Worm (Caenorhabditis elegans): Measurements from ENCODE around the gene his-1.

The his-1 gene

ce11 chrV:16062788-16063187 lies 20.5 kb downstream of the his-1 start, which contains the start of gene F14H3.14:
Gene F14H3.14 (minus strand): TSS chrV:16062888.
- no peak for TF ChIP-seq hrde-1 (tag; optimal IDR thresholded peaks at IDR 0.05; ENCODE audit: borderline replicate concordance)
- TF ChIP-seq fkh-3 (tag; optimal IDR thresholded peaks at IDR 0.05): no peak
- TF ChIP-seq ekl-4 (GFP tag; IDR thresholded peaks at IDR 0.05): no peak
- no peak for TF ChIP-seq xnd-1 (tag; optimal IDR thresholded peaks at IDR 0.05)
- TF ChIP-seq madf-6 (GFP tag; IDR thresholded peaks at IDR 0.05): no peak
- no peak for TF ChIP-seq snpc-1.1 (tag; optimal IDR thresholded peaks at IDR 0.05; ENCODE audit: insufficient read depth)
- no peak for TF ChIP-seq Y67H2A.10 (GFP tag; conservative IDR thresholded peaks at IDR 0.05)
- no peak for TF ChIP-seq attf-3 (GFP tag; conservative IDR thresholded peaks at IDR 0.05)
- TF ChIP-seq nfyb-1 (GFP tag; IDR thresholded peaks at IDR 0.05): no peak
- no peak for TF ChIP-seq egl-44 (GFP tag; IDR thresholded peaks at IDR 0.05)
- TF ChIP-seq somi-1 (GFP tag; optimal IDR thresholded peaks at IDR 0.05): no peak
- no peak for TF ChIP-seq ztf-22 (GFP tag; optimal IDR thresholded peaks at IDR 0.05)
- TF ChIP-seq ccch-3 (GFP tag; optimal IDR thresholded peaks at IDR 0.05): no peak
- no peak for TF ChIP-seq hlh-12 (tag; optimal IDR thresholded peaks at IDR 0.05)
- no peak for TF ChIP-seq Y53F4B.3 (GFP tag; IDR thresholded peaks at IDR 0.05)
- TF ChIP-seq hlh-26 (GFP tag; conservative IDR thresholded peaks at IDR 0.05): no peak
- no peak for TF ChIP-seq nhr-27 (tag; optimal IDR thresholded peaks at IDR 0.05)
- no peak for TF ChIP-seq lin-26 (GFP tag; IDR thresholded peaks at IDR 0.05)
- no peak for TF ChIP-seq F57C9.4 (tag; optimal IDR thresholded peaks at IDR 0.05)
- TF ChIP-seq C06A6.2 (GFP tag; conservative IDR thresholded peaks at IDR 0.05): no peak

- TF ChIP-seq madf-10 (tag; optimal IDR thresholded peaks at IDR 0.05): no peak
- no peak for TF ChIP-seq sea-2 (GFP tag; IDR thresholded peaks at IDR 0.05)
- no peak for TF ChIP-seq K12H6.12 (tag; optimal IDR thresholded peaks at IDR 0.05)
- TF ChIP-seq akir-1 (GFP tag; optimal IDR thresholded peaks at IDR 0.05): no peak
- no peak for TF ChIP-seq F10E7.11 (tag; optimal IDR thresholded peaks at IDR 0.05)
- no peak for TF ChIP-seq Y53G8AR.9 (GFP tag; conservative IDR thresholded peaks at IDR 0.05)
- no peak for TF ChIP-seq rpc-1 (optimal IDR thresholded peaks at IDR 0.05)
- no peak for TF ChIP-seq rpc-1 (tag; optimal IDR thresholded peaks at IDR 0.05)
- TF ChIP-seq mxl-1 (tag; optimal IDR thresholded peaks at IDR 0.05): no peak
- TF ChIP-seq bed-1 (GFP tag; IDR thresholded peaks at IDR 0.05): no peak
- TF ChIP-seq C06A6.2 (GFP tag; conservative IDR thresholded peaks at IDR 0.05): no peak
Observed at ce11 chrV:16068938-16069337, 26.6 kb downstream of the his-1 start, which contains the start of gene cyp-35D1. Gene cyp-35D1 (plus strand): TSS chrV:16069238.

ce11 chrV:16071167-16071566 lies 28.8 kb downstream of the his-1 start, which contains the start of gene nhr-176:
Gene nhr-176 (plus strand): TSS chrV:16071325.
- TF ChIP-seq nhr-80 (tag; optimal IDR thresholded peaks at IDR 0.05) (peak; percentile 38), bed-2 (GFP tag; IDR thresholded peaks at IDR 0.05) (no peak)

- no peak for TF ChIP-seq snpc-1.1 (tag; optimal IDR thresholded peaks at IDR 0.05; ENCODE audit: insufficient read depth)
- TF ChIP-seq F22D6.2 (tag; optimal IDR thresholded peaks at IDR 0.05): no peak
- no peak for TF ChIP-seq lsl-1 (GFP tag; optimal IDR thresholded peaks at IDR 0.05)
- no peak for TF ChIP-seq sdz-38 (tag; optimal IDR thresholded peaks at IDR 0.05)
- no peak for TF ChIP-seq Y67H2A.10 (GFP tag; conservative IDR thresholded peaks at IDR 0.05)
- no peak for TF ChIP-seq let-526 (GFP tag; IDR thresholded peaks at IDR 0.05)
- no peak for TF ChIP-seq ZK185.1 (tag; optimal IDR thresholded peaks at IDR 0.05; ENCODE audit: poor library complexity, severe bottlenecking)
- no peak for TF ChIP-seq ccch-3 (GFP tag; optimal IDR thresholded peaks at IDR 0.05)
- no peak for TF ChIP-seq fkh-3 (tag; optimal IDR thresholded peaks at IDR 0.05)
Observed at ce11 chrV:16073856-16074255, 31.5 kb downstream of the his-1 start, which contains the start of gene srj-10. Gene srj-10 (minus strand): TSS chrV:16073956.

Data from whole organism, young adult.